Fruit fly (Drosophila melanogaster): Measurements from ENCODE around the gene pico.

pico gene

dm6 chrX:19840341-19840740 lies 11.5 kb downstream of the pico start:
- TF ChIP-seq CG8478 (optimal IDR thresholded peaks at IDR 0.05) (no peak), CTCF (optimal IDR thresholded peaks at IDR 0.05) (no peak)

- TF ChIP-seq CTCF (optimal IDR thresholded peaks at IDR 0.05) (no peak), CG8478 (optimal IDR thresholded peaks at IDR 0.05) (no peak)
Observed at dm6 chrX:19839067-19839466, 12.8 kb downstream of the pico start.

- TF ChIP-seq CG8478 (optimal IDR thresholded peaks at IDR 0.05), result no peak
- TF ChIP-seq CTCF (optimal IDR thresholded peaks at IDR 0.05), result no peak
Observed at dm6 chrX:19827762-19828161, 24.1 kb downstream of the pico start.

- no peak for TF ChIP-seq CTCF (optimal IDR thresholded peaks at IDR 0.05)
- no peak for TF ChIP-seq CG8478 (optimal IDR thresholded peaks at IDR 0.05)
Observed at dm6 chrX:19825191-19825590, 26.7 kb downstream of the pico start.

dm6 chrX:19823980-19824379 lies 27.9 kb downstream of the pico start, which contains the start of gene SkpE:
Gene SkpE, minus strand, starts transcription at chrX:19824080.
- no peak for TF ChIP-seq CTCF (optimal IDR thresholded peaks at IDR 0.05)
- no peak for TF ChIP-seq CG8478 (optimal IDR thresholded peaks at IDR 0.05)

- TF ChIP-seq CG8478 (optimal IDR thresholded peaks at IDR 0.05), result no peak
- TF ChIP-seq CTCF (optimal IDR thresholded peaks at IDR 0.05), result no peak
Observed at dm6 chrX:19818617-19819016, 33.2 kb downstream of the pico start.

- TF ChIP-seq CTCF (optimal IDR thresholded peaks at IDR 0.05) (no peak), CG8478 (optimal IDR thresholded peaks at IDR 0.05) (no peak)
Observed at dm6 chrX:19815772-19816171, 36.1 kb downstream of the pico start, which contains the start of gene SkpC. Gene SkpC, plus strand, starts transcription at chrX:19816072.

dm6 chrX:19812429-19812828 lies 39.4 kb downstream of the pico start, which contains the start of gene SkpD:
Gene SkpD, plus strand, starts transcription at chrX:19812729.
- TF ChIP-seq CG8478 (optimal IDR thresholded peaks at IDR 0.05) (no peak), CTCF (optimal IDR thresholded peaks at IDR 0.05) (no peak)

- TF ChIP-seq CTCF (optimal IDR thresholded peaks at IDR 0.05) (peak; percentile 53 to 58), CG8478 (optimal IDR thresholded peaks at IDR 0.05) (no peak)
Observed at dm6 chrX:19811057-19811456, 40.8 kb downstream of the pico start.

- no peak for TF ChIP-seq CTCF (optimal IDR thresholded peaks at IDR 0.05)
- TF ChIP-seq CG8478 (optimal IDR thresholded peaks at IDR 0.05), result no peak
Observed at dm6 chrX:19806137-19806536, 45.7 kb downstream of the pico start.

- TF ChIP-seq CTCF (optimal IDR thresholded peaks at IDR 0.05) (no peak), CG8478 (optimal IDR thresholded peaks at IDR 0.05) (no peak)
Observed at dm6 chrX:19795808-19796207, 56.1 kb downstream of the pico start.

- TF ChIP-seq CG8478 (optimal IDR thresholded peaks at IDR 0.05) (no peak), CTCF (optimal IDR thresholded peaks at IDR 0.05) (no peak)
Observed at dm6 chrX:19792572-19792971, 59.3 kb downstream of the pico start.

- TF ChIP-seq CG8478 (optimal IDR thresholded peaks at IDR 0.05) (no peak), CTCF (optimal IDR thresholded peaks at IDR 0.05) (no peak)
Observed at dm6 chrX:19791832-19792231, 60.0 kb downstream of the pico start.

dm6 chrX:19788621-19788944 lies 63.3 kb downstream of the pico start:
- TF ChIP-seq CG8478 (optimal IDR thresholded peaks at IDR 0.05), result no peak
- TF ChIP-seq CTCF (optimal IDR thresholded peaks at IDR 0.05), result no peak

- TF ChIP-seq CG8478 (optimal IDR thresholded peaks at IDR 0.05) (no peak), CTCF (optimal IDR thresholded peaks at IDR 0.05) (no peak)
Observed at dm6 chrX:19787921-19788620, 63.8 kb downstream of the pico start.

- TF ChIP-seq CTCF (optimal IDR thresholded peaks at IDR 0.05), result no peak
- TF ChIP-seq CG8478 (optimal IDR thresholded peaks at IDR 0.05), result no peak
Observed at dm6 chrX:19786823-19787222, 65.0 kb downstream of the pico start.

- TF ChIP-seq CG8478 (optimal IDR thresholded peaks at IDR 0.05), result no peak
- no peak for TF ChIP-seq CTCF (optimal IDR thresholded peaks at IDR 0.05)
Observed at dm6 chrX:19785403-19785802, 66.5 kb downstream of the pico start.

All from S2 (cell line).